Worm (Caenorhabditis elegans) whole organism, young adult: ENCODE results near the gene lgc-8.

ENCODE experiments used
- C06A6.2 ChIP-seq: fragments of 200-800 bp; sonication (Bioruptor generic); conservative IDR thresholded peaks from 2 replicates; pipeline ENCODE4 v1.3.6; 2022; ENCODE audit warnings: missing genetic modification characterization, missing compliant biosample characterization
- Y67H2A.10 ChIP-seq: fragments of 200-800 bp; sonication (Bioruptor generic); conservative IDR thresholded peaks from 2 replicates; pipeline ENCODE4 v1.3.6; 2022; ENCODE audit warnings: missing genetic modification reagents, missing genetic modification characterization, missing compliant biosample characterization
- Y79H2A.3 ChIP-seq: fragments of 200-800 bp; sonication (Bioruptor generic); conservative IDR thresholded peaks from 2 replicates; pipeline ENCODE4 v1.3.6; 2022; ENCODE audit warnings: missing genetic modification reagents, missing genetic modification characterization, missing compliant biosample characterization
- attf-5 ChIP-seq: fragments of 200-800 bp; sonication (Bioruptor generic); optimal IDR thresholded peaks from 2 replicates; lab custom pipeline; 2018; ENCODE audit warnings: mild to moderate bottlenecking, missing genetic modification characterization, missing compliant biosample characterization
- attf-6 ChIP-seq: fragments of 200-800 bp; sonication (Bioruptor generic); IDR thresholded peaks from 2 replicates; pipeline ENCODE4 v1.3.6; 2022; ENCODE audit warnings: missing genetic modification reagents, missing genetic modification characterization, missing compliant biosample characterization
- ccch-3 ChIP-seq: fragments of 200-800 bp; sonication (Bioruptor generic); optimal IDR thresholded peaks from 2 replicates; lab custom pipeline; 2018; ENCODE audit warnings: mild to moderate bottlenecking, missing genetic modification characterization, missing compliant biosample characterization
- madf-8 ChIP-seq: fragments of 200-800 bp; sonication (Bioruptor generic); conservative IDR thresholded peaks from 2 replicates; pipeline ENCODE4 v1.3.6; 2022; ENCODE audit warnings: missing genetic modification reagents, missing genetic modification characterization, missing compliant biosample characterization
- nfya-2 ChIP-seq: fragments of 200-800 bp; sonication (Bioruptor generic); IDR thresholded peaks from 2 replicates; pipeline ENCODE4 v1.3.6; 2022; ENCODE audit warnings: missing genetic modification reagents, missing genetic modification characterization, missing compliant biosample characterization
- pha-4 ChIP-seq: fragments of 150-350 bp; sonication (generic microtip); optimal IDR thresholded peaks from 2 replicates; lab custom pipeline; 2014; ENCODE audit warnings: missing biosample characterization, missing genetic modification reagents, missing genetic modification characterization
- snpc-4 ChIP-seq, 5 experiments: fragments of 150-350 bp in 1 of 5; sonication (generic microtip) in 4 of 5; optimal IDR thresholded peaks; 2 replicates each; lab custom pipeline; 2014 to 2018; ENCODE audit warnings: missing genetic modification characterization in 5 of 5, missing biosample characterization in 3 of 5, antibody characterized with exemption in 2 of 5, mild to moderate bottlenecking in 2 of 5, missing compliant biosample characterization in 2 of 5, missing genotype in 2 of 5, moderate library complexity in 2 of 5, missing genetic modification reagents in 1 of 5

DNA sequence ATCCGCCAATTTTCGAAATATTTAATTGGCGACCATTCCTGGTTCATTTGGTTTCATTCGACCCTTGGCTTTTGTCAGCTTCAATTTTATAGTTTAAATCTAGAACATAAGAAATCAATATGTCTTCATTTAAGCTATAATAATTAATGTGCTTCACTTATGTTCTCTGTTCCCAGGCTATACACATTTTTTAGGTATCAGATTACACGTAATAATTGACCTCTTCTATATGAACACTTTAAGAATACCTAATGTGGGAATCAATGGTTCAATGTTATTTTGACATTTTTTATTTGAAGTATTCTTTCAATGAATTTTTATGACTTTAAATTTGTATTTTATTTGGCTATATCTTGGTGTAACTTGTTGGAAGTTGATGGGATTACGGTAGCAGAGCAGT, 6.3 kb upstream of the lgc-8 start, which contains the start of gene lgc-7:
- no peak for TF ChIP-seq madf-8 (GFP tag; lab: Robert Waterston, UW)
- no peak for TF ChIP-seq pha-4 (tag; lab: Kevin White, UChicago)
- no peak for TF ChIP-seq C06A6.2
- TF ChIP-seq Y67H2A.10 (GFP tag; lab: Robert Waterston, UW) = no peak
- TF ChIP-seq attf-6 (GFP tag; lab: Robert Waterston, UW) = no peak
- no peak for TF ChIP-seq nfya-2 (GFP tag; lab: Robert Waterston, UW)
- TF ChIP-seq snpc-4 (GFP tag; optimal IDR thresholded peaks at IDR 0.05; lab: Kevin White, UChicago) = no peak
- no peak for TF ChIP-seq snpc-4 (tag; optimal IDR thresholded peaks at IDR 0.05; lab: Kevin White, UChicago)
- TF ChIP-seq attf-5 (GFP tag; lab: Kevin White, UChicago) = no peak
- TF ChIP-seq Y79H2A.3 (GFP tag; lab: Robert Waterston, UW) = no peak
- no peak for TF ChIP-seq ccch-3 (GFP tag; lab: Kevin White, UChicago)
